Fruit fly (Drosophila melanogaster) ovary, adult (tissue): ENCODE results near the gene Rpp20.
A peak's percentile ranks its signal among the peaks of the same experiment; 100 is the strongest.

ENCODE experiments used
- CG17801 ChIP-seq: fragments of 200-800 bp; optimal IDR thresholded peaks from 2 replicates; lab custom pipeline; 2019; ENCODE audit warnings: missing biosample characterization, mild to moderate bottlenecking, missing genetic modification characterization, moderate library complexity; ENCODE audit not compliant: partially characterized antibody

Rpp20 gene

dm6 chrX:19735270-19735669 lies 9.0 kb upstream of the Rpp20 start, which contains the start of gene CG14234:
TSS of gene CG14234 (plus strand) at chrX:19735570.
- TF ChIP-seq CG17801 (GFP tag; lab: Kevin White, UChicago) = no peak

DNA sequence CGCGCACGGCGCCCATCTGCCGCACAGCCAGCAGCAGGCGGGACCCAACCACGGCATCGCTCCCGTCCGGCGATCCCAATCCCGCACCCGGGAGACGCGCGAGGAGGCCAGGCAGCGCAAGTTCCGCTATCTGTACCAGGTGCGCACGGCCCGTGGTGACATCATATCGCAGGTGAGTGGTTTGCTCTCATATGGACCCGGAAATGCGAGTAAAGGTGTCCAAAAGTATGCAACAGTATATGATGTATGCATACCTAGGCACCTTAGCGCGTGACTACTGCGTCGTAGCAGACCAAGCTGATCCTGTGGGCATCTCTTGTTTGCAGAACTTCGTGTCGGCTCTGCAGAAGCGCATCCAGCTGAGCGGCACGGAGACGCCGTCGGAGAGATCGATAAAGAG lies 6.4 kb upstream of the Rpp20 start:
- no peak for TF ChIP-seq CG17801 (GFP tag; lab: Kevin White, UChicago)

DNA sequence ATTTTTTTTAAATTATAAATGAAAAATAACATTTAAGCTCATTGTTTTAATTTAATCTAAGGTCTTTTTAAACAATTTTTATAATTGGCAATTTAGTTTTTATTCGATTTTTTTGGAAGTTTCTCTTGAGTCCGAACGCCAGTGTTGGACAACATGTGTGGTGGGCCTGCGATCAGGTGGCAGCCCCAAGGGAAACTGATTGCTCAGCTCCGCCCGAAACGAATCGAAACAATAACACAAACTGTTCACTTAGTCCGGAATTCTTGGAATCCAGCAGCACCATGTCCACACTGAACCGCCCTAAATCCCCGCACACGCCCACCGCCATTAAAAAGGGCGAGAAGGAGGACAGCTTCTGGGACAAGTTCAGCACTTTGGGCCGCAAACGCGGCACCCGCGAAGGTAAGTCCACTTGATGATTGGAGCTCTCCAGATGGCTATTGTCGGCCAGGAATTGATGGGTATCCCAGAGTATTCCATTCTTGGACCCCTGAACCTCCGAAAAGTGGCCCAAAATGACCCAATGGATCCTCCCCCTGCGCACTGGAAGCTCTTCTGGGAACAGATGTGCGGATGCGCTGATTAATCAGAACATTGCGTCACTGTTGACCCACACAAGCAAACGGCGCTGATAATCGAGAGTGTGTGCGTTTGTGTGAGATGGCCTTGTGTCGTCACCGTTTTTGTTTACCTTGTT lies 1.8 kb downstream of the Rpp20 start, which contains the start of gene parvin:
Gene parvin (plus strand): TSS at position 134 of the 697 bp plus-strand sequence.
- TF ChIP-seq CG17801 (GFP tag; lab: Kevin White, UChicago) = no peak

- no peak for TF ChIP-seq CG17801 (GFP tag; lab: Kevin White, UChicago)
These were observed 3.8 kb downstream of the Rpp20 start, which contains the start of gene Alr for dm6 chrX:19748014-19748413. TSS of gene Alr (plus strand) at chrX:19748314.

dm6 chrX:19748565-19748964 lies 4.3 kb downstream of the Rpp20 start:
- no peak for TF ChIP-seq CG17801 (GFP tag; lab: Kevin White, UChicago)

dm6 chrX:19750626-19751149 lies 6.5 kb downstream of the Rpp20 start, which contains the start of gene Abcd3:
TSS of gene Abcd3 (plus strand) at chrX:19750770.
- TF ChIP-seq CG17801 (GFP tag; lab: Kevin White, UChicago) = peak; percentile 71

DNA sequence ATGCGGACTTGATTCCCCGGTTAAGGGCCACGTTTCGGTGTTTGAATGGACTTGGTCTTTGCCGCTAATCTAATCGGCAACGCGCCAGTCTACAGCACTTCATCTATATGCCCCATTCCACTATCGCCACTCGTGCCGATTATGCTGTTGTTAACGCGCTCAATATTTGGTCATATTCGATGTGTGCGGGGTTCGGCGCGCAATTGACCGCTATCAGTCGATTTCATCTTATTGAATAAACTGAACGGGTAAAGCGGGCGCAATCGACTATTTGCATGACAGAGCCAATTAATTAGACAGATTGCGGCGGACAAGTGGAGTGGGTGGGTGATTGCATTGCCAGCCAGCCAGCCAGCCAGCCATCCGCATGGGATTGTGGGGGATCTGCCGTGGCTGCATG lies 8.1 kb downstream of the Rpp20 start:
- TF ChIP-seq CG17801 (GFP tag; lab: Kevin White, UChicago) = no peak

DNA sequence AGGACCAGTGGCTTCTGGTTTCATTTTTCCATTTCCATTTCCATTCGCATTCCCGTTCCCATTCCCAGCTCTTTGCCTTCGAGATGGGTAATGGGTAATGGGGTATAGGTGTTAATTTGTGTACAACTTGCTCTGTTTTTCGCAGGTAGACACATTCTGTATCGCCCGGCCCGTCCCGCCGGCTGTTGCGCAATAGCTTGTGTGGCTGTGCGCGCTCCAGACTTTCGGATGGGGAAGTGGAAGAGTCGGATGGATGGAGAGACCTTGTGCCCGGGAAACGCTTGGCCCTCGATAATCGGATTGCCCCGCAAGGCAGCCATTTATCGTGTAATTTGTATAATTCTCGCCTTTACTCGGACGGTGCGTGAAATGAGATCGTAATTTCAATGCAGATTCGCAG lies 9.5 kb downstream of the Rpp20 start:
- TF ChIP-seq CG17801 (GFP tag; lab: Kevin White, UChicago) = no peak

dm6 chrX:19754152-19754579 lies 9.9 kb downstream of the Rpp20 start:
- TF ChIP-seq CG17801 (GFP tag; lab: Kevin White, UChicago) = no peak

- no peak for TF ChIP-seq CG17801 (GFP tag; lab: Kevin White, UChicago)
These were observed 10.6 kb downstream of the Rpp20 start for dm6 chrX:19754705-19755403.

- no peak for TF ChIP-seq CG17801 (GFP tag; lab: Kevin White, UChicago)
These were observed 17.9 kb downstream of the Rpp20 start for dm6 chrX:19762167-19762566.

- no peak for TF ChIP-seq CG17801 (GFP tag; lab: Kevin White, UChicago)
These were observed 19.3 kb downstream of the Rpp20 start for dm6 chrX:19763440-19764002.

- no peak for TF ChIP-seq CG17801 (GFP tag; lab: Kevin White, UChicago)
These were observed 20.7 kb downstream of the Rpp20 start, which contains the start of gene CG12702 for dm6 chrX:19764824-19765489. TSS of gene CG12702 (minus strand) at chrX:19764874.

DNA sequence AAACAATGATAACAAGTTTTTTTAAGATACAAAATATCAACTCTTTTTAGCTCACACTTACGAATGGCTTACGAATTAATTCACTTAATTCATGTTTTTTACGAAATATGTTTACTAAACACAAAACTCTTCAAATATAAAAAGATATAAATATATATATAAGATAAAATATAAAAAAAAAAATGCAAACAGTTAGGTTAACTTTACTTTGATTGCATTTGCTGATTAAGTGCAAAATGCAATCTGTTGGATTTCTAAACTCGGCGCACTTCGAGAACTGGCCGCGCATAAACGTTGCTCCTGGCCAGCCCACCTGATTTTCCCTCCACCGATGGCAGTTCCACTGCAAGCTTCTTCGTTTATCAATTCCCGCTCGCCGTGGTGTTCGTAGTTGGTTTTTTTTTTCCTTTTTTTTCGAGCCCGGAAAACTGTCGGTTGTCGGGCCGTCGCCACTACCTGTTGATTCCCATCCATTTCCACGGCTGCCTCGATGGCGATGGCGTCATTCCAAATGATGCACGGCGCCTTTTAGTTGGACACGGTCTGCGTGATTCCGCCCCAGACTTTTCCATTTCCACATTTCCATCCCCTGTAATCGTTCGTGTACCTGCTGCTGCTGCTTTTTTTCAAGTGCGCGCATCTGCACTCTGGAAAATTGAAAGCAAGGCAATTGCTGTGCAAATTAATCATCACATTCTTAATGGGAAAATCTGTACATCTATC lies 21.4 kb downstream of the Rpp20 start:
- TF ChIP-seq CG17801 (GFP tag; lab: Kevin White, UChicago) = no peak
